Worm (Caenorhabditis elegans): ENCODE data around the gene lbp-3.

DNA sequence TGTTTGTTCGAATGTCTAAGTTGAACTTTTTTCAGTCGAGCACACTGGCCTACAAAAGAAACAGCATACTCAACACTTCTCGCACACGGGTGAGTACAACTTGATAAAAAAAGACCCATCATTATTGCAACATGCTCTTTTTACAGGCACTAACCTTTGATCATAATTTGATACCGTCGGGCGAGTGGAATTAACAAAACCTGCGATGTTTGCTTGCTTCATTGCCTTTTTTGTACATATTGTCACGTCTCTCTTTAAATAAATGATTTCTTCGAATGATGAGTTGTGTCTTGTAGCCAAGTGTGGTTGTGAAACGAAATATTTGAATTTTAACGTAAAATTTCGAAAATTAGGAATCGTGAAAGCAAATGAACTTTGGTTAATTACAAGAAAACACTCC is 28.3 kb downstream of the lbp-3 start:
- no peak for TF ChIP-seq mls-2 (tag; optimal IDR thresholded peaks at IDR 0.05)
- no peak for TF ChIP-seq nhr-12 (tag; optimal IDR thresholded peaks at IDR 0.05)
- TF ChIP-seq lin-13 (tag; optimal IDR thresholded peaks at IDR 0.05), result no peak
- no peak for TF ChIP-seq sptf-1 (tag; optimal IDR thresholded peaks at IDR 0.05)
- no peak for TF ChIP-seq nhr-237 (tag; optimal IDR thresholded peaks at IDR 0.05)
- no peak for TF ChIP-seq mab-5 (tag; optimal IDR thresholded peaks at IDR 0.05)
- no peak for TF ChIP-seq unc-62 (GFP tag; optimal IDR thresholded peaks at IDR 0.05)
- TF ChIP-seq nhr-76 (tag; optimal IDR thresholded peaks at IDR 0.05), result no peak
